Worm (Caenorhabditis elegans) whole organism, L4/young adult: ENCODE measurements around the gene irg-7.

Experiments used
- W03F9.2 ChIP-seq: fragments of 150-350 bp; optimal IDR thresholded peaks from 2 replicates; lab custom pipeline; 2014; ENCODE audit warnings: missing biosample characterization, missing genetic modification characterization
- dao-5 ChIP-seq: sonication (generic microtip); optimal IDR thresholded peaks from 2 replicates; lab custom pipeline; 2016; ENCODE audit warnings: missing genotype, missing genetic modification characterization, moderate library complexity, missing compliant biosample characterization
- him-1 ChIP-seq: sonication (generic microtip); optimal IDR thresholded peaks from 2 replicates; lab custom pipeline; 2016; ENCODE audit warnings: missing genotype, missing genetic modification reagents, missing genetic modification characterization, missing compliant biosample characterization

- no peak for TF ChIP-seq W03F9.2 (tag; lab: Kevin White, UChicago)
- no peak for TF ChIP-seq him-1 (tag; lab: Kevin White, UChicago)
- TF ChIP-seq dao-5 = no peak
These were observed 9.1 kb upstream of the irg-7 start, which contains the start of gene tba-9 for ce11 chrX:3252500-3252899.
